Worm (Caenorhabditis elegans): ENCODE results near the gene ZK856.19.

- no peak for TF ChIP-seq pes-1 (GFP tag; IDR thresholded peaks at IDR 0.05)
- TF ChIP-seq ama-1 (optimal IDR thresholded peaks at IDR 0.05): no peak
- TF ChIP-seq tbx-37 (GFP tag; conservative IDR thresholded peaks at IDR 0.05): no peak
- no peak for TF ChIP-seq ceh-36 (tag; optimal IDR thresholded peaks at IDR 0.05)
- no peak for TF ChIP-seq B0310.2 (tag; optimal IDR thresholded peaks at IDR 0.05)
- TF ChIP-seq tbx-11 (GFP tag; IDR thresholded peaks at IDR 0.05): no peak
- TF ChIP-seq flt-1 (GFP tag; IDR thresholded peaks at IDR 0.05): no peak
- TF ChIP-seq hmbx-1 (tag; optimal IDR thresholded peaks at IDR 0.05): no peak
- no peak for TF ChIP-seq F13C5.2 (tag; optimal IDR thresholded peaks at IDR 0.05)
- TF ChIP-seq ets-7 (tag; optimal IDR thresholded peaks at IDR 0.05): no peak
Observed at ce11 chrV:10203435-10204009, 1.2 kb downstream of the ZK856.19 start, which contains the start of gene chpf-1.

All from whole organism, early embryonic.